Worm (Caenorhabditis elegans): ENCODE measurements around the gene Y38E10A.14.

- TF ChIP-seq hnd-1 (tag; optimal IDR thresholded peaks at IDR 0.05): no peak
- TF ChIP-seq tbx-37 (GFP tag; conservative IDR thresholded peaks at IDR 0.05): no peak
- no peak for TF ChIP-seq ama-1 (optimal IDR thresholded peaks at IDR 0.05)
- TF ChIP-seq aly-1 (tag; optimal IDR thresholded peaks at IDR 0.05): no peak
- no peak for TF ChIP-seq tra-4 (tag; optimal IDR thresholded peaks at IDR 0.05)
- TF ChIP-seq hmbx-1 (tag; optimal IDR thresholded peaks at IDR 0.05): no peak
- TF ChIP-seq hmg-4 (GFP tag; optimal IDR thresholded peaks at IDR 0.05): no peak
- no peak for TF ChIP-seq pes-1 (GFP tag; IDR thresholded peaks at IDR 0.05)
Measured at ce11 chrII:12612218-12612617, 12.1 kb downstream of the Y38E10A.14 start, which contains the start of gene nspe-4.
